Worm (Caenorhabditis elegans) whole organism, L4 larva: ENCODE measurements around the gene klc-2.

Experiments
- ceh-82 ChIP-seq: sonication (generic microtip); optimal IDR thresholded peaks from 2 replicates; lab custom pipeline; 2017; ENCODE audit warnings: missing biosample characterization, missing genetic modification characterization
- daf-8 ChIP-seq: fragments of 200-800 bp; sonication (Bioruptor generic); IDR thresholded peaks from 2 replicates; pipeline ENCODE4 v1.3.6; 2022; ENCODE audit warnings: missing genetic modification characterization, missing compliant biosample characterization
- dve-1 ChIP-seq: sonication (generic microtip); optimal IDR thresholded peaks from 2 replicates; lab custom pipeline; 2017; ENCODE audit warnings: antibody characterized with exemption, mild to moderate bottlenecking, missing genetic modification characterization, missing compliant biosample characterization; ENCODE audit not compliant: insufficient read depth
- skn-1 ChIP-seq: fragments of 150-350 bp; optimal IDR thresholded peaks from 2 replicates; lab custom pipeline; 2014; ENCODE audit warnings: missing biosample characterization, missing genetic modification characterization
- zag-1 ChIP-seq: fragments of 150-350 bp; optimal IDR thresholded peaks from 2 replicates; lab custom pipeline; 2014; ENCODE audit warnings: missing biosample characterization, missing genetic modification characterization

DNA sequence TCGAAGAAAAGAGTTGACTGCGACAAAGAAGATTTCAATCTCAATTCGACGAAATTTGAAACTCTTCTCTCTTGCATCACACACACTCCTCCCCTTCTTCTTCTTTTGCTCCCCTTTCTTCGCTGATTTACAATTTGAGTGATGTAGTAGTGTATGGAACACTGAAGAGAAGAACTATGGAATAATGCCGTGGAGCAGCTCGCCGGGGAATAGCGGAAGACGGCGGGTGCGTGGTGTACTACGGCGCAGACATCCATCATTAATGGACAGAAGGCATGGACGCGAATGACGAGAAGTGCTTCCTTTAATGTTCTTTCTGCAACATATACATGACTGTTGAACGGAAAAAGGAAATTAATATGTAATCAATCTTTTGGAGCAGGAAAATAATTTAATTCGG, 1.6 kb upstream of the klc-2 start:
- TF ChIP-seq ceh-82 (tag; lab: Kevin White, UChicago) (no peak), zag-1 (tag; lab: Kevin White, UChicago) (no peak), daf-8 (GFP tag; lab: Robert Waterston, UW) (no peak), dve-1 (tag; lab: Kevin White, UChicago) (peak; percentile 3), skn-1 (no peak)
